Worm (Caenorhabditis elegans) whole organism, young adult: ENCODE measurements around the gene exc-13.

ENCODE experiments used
- B0019.2 ChIP-seq: fragments of 200-800 bp; sonication (Bioruptor generic); conservative IDR thresholded peaks from 2 replicates; pipeline ENCODE4 v1.3.6; 2022; ENCODE audit warnings: missing genetic modification reagents, missing genetic modification characterization, missing compliant biosample characterization
- C17E4.6 ChIP-seq: fragments of 200-800 bp; sonication (Bioruptor generic); IDR thresholded peaks from 2 replicates; pipeline ENCODE4 v1.3.6; 2022; ENCODE audit warnings: missing genetic modification reagents, missing genetic modification characterization, missing compliant biosample characterization
- F10E7.11 ChIP-seq: sonication (generic microtip); optimal IDR thresholded peaks from 2 replicates; lab custom pipeline; 2017; ENCODE audit warnings: mild to moderate bottlenecking, missing genetic modification characterization, moderate library complexity, missing compliant biosample characterization
- F23B12.7 ChIP-seq: sonication (generic microtip); optimal IDR thresholded peaks from 2 replicates; lab custom pipeline; 2017; ENCODE audit warnings: missing genetic modification characterization, mild to moderate bottlenecking, missing compliant biosample characterization, antibody characterized with exemption, moderate library complexity; ENCODE audit not compliant: insufficient read depth
- F57A8.1 ChIP-seq: fragments of 200-800 bp; sonication (Bioruptor generic); optimal IDR thresholded peaks from 2 replicates; lab custom pipeline; 2018; ENCODE audit warnings: mild to moderate bottlenecking, missing genetic modification characterization, moderate library complexity, missing compliant biosample characterization
- K11D2.4 ChIP-seq: fragments of 200-800 bp; sonication (Bioruptor generic); IDR thresholded peaks from 2 replicates; pipeline ENCODE4 v1.3.6; 2022; ENCODE audit warnings: missing genetic modification reagents, missing genetic modification characterization, missing compliant biosample characterization
- T07F8.4 ChIP-seq: sonication (generic microtip); optimal IDR thresholded peaks from 2 replicates; lab custom pipeline; 2016; ENCODE audit warnings: mild to moderate bottlenecking, missing genetic modification characterization, moderate library complexity, missing compliant biosample characterization
- Y95B8A.8 ChIP-seq: fragments of 200-800 bp; sonication (Bioruptor generic); IDR thresholded peaks from 2 replicates; pipeline ENCODE4 v1.3.6; 2022; ENCODE audit warnings: missing genetic modification reagents, missing genetic modification characterization, missing compliant biosample characterization
- athp-1 ChIP-seq: sonication (generic microtip); optimal IDR thresholded peaks from 2 replicates; lab custom pipeline; 2017; ENCODE audit warnings: mild to moderate bottlenecking, missing genetic modification characterization, missing compliant biosample characterization
- attf-3 ChIP-seq: fragments of 200-800 bp; sonication (Bioruptor generic); conservative IDR thresholded peaks from 2 replicates; pipeline ENCODE4 v1.3.6; 2022; ENCODE audit warnings: missing genetic modification reagents, missing genetic modification characterization, missing compliant biosample characterization
- bed-2 ChIP-seq: fragments of 200-800 bp; sonication (Bioruptor generic); IDR thresholded peaks from 2 replicates; pipeline ENCODE4 v1.3.6; 2022; ENCODE audit warnings: missing genetic modification reagents, missing genetic modification characterization, missing compliant biosample characterization
- ccch-3 ChIP-seq: fragments of 200-800 bp; sonication (Bioruptor generic); optimal IDR thresholded peaks from 2 replicates; lab custom pipeline; 2018; ENCODE audit warnings: mild to moderate bottlenecking, missing genetic modification characterization, missing compliant biosample characterization
- ceh-40 ChIP-seq: fragments of 200-800 bp; sonication (Bioruptor generic); IDR thresholded peaks from 2 replicates; pipeline ENCODE4 v1.3.6; 2022; ENCODE audit warnings: missing genetic modification characterization, missing compliant biosample characterization
- dpff-1 ChIP-seq: sonication (generic microtip); optimal IDR thresholded peaks from 2 replicates; lab custom pipeline; 2017; ENCODE audit warnings: mild to moderate bottlenecking, missing genetic modification characterization, missing compliant biosample characterization
- dpl-1 ChIP-seq: fragments of 150-350 bp; optimal IDR thresholded peaks from 2 replicates; lab custom pipeline; 2014; ENCODE audit warnings: missing biosample characterization, missing genetic modification reagents, missing genetic modification characterization
- fkh-3 ChIP-seq: sonication (generic microtip); optimal IDR thresholded peaks from 2 replicates; lab custom pipeline; 2016; ENCODE audit warnings: mild to moderate bottlenecking, missing genetic modification characterization, missing compliant biosample characterization
- him-1 ChIP-seq: sonication (generic microtip); optimal IDR thresholded peaks from 2 replicates; lab custom pipeline; 2016; ENCODE audit warnings: missing genotype, missing genetic modification reagents, missing genetic modification characterization, missing compliant biosample characterization
- lsy-27 ChIP-seq: sonication (generic microtip); optimal IDR thresholded peaks from 2 replicates; lab custom pipeline; 2017; ENCODE audit warnings: missing genetic modification characterization, mild to moderate bottlenecking, missing compliant biosample characterization, antibody characterized with exemption, missing genotype, borderline replicate concordance; ENCODE audit not compliant: insufficient read depth
- mxl-1 ChIP-seq: sonication (generic microtip); optimal IDR thresholded peaks from 2 replicates; lab custom pipeline; 2016; ENCODE audit warnings: missing genetic modification characterization, missing compliant biosample characterization
- nhr-179 ChIP-seq: sonication (generic microtip); optimal IDR thresholded peaks from 2 replicates; lab custom pipeline; 2016; ENCODE audit warnings: mild to moderate bottlenecking, missing genetic modification characterization, missing compliant biosample characterization
- nhr-27 ChIP-seq: fragments of 200-800 bp; sonication (Bioruptor generic); optimal IDR thresholded peaks from 2 replicates; lab custom pipeline; 2018; ENCODE audit warnings: mild to moderate bottlenecking, missing genetic modification characterization, moderate library complexity, missing compliant biosample characterization
- pbrm-1 ChIP-seq: fragments of 200-800 bp; sonication (Bioruptor generic); IDR thresholded peaks from 2 replicates; pipeline ENCODE4 v1.3.6; 2022; ENCODE audit warnings: missing genetic modification reagents, missing genetic modification characterization, missing compliant biosample characterization
- rec-8 ChIP-seq, 2 experiments: sonication (generic microtip); optimal IDR thresholded peaks; 2 replicates each; lab custom pipeline; 2016; ENCODE audit warnings: mild to moderate bottlenecking in 2 of 2, missing genetic modification characterization in 2 of 2, missing genetic modification reagents in 2 of 2, missing genotype in 2 of 2, missing biosample characterization in 1 of 2, missing compliant biosample characterization in 1 of 2, moderate library complexity in 1 of 2
- sdz-38 ChIP-seq: sonication (generic microtip); optimal IDR thresholded peaks from 2 replicates; lab custom pipeline; 2016; ENCODE audit warnings: missing genotype, missing genetic modification characterization, missing compliant biosample characterization
- sea-2 ChIP-seq: fragments of 200-800 bp; sonication (Bioruptor generic); IDR thresholded peaks from 2 replicates; pipeline ENCODE4 v1.3.6; 2022; ENCODE audit warnings: missing genetic modification characterization, missing compliant biosample characterization
- snpc-1.3 ChIP-seq: sonication (generic microtip); optimal IDR thresholded peaks from 2 replicates; lab custom pipeline; 2017; ENCODE audit warnings: missing genetic modification characterization, mild to moderate bottlenecking, missing compliant biosample characterization, antibody characterized with exemption, moderate library complexity, missing genotype, missing genetic modification reagents; ENCODE audit not compliant: insufficient read depth
- tlf-1 ChIP-seq: fragments of 200-800 bp; sonication (Bioruptor generic); optimal IDR thresholded peaks from 2 replicates; lab custom pipeline; 2018; ENCODE audit warnings: mild to moderate bottlenecking, missing genetic modification characterization, missing compliant biosample characterization
- unc-130 ChIP-seq: sonication (generic microtip); optimal IDR thresholded peaks from 2 replicates; lab custom pipeline; 2016; ENCODE audit warnings: missing genetic modification reagents, missing genetic modification characterization, missing compliant biosample characterization
- xnd-1 ChIP-seq: sonication (generic microtip); optimal IDR thresholded peaks from 2 replicates; lab custom pipeline; 2016; ENCODE audit warnings: missing genotype, missing genetic modification reagents, missing genetic modification characterization, missing compliant biosample characterization
- zim-3 ChIP-seq: sonication (generic microtip); optimal IDR thresholded peaks from 2 replicates; lab custom pipeline; 2017; ENCODE audit warnings: mild to moderate bottlenecking, missing genetic modification characterization, moderate library complexity, missing compliant biosample characterization
- ztf-22 ChIP-seq: fragments of 200-800 bp; sonication (Bioruptor generic); optimal IDR thresholded peaks from 2 replicates; lab custom pipeline; 2018; ENCODE audit warnings: mild to moderate bottlenecking, missing genetic modification characterization, moderate library complexity, missing compliant biosample characterization
- ztf-26 ChIP-seq: sonication (generic microtip); optimal IDR thresholded peaks from 2 replicates; lab custom pipeline; 2017; ENCODE audit warnings: missing genetic modification characterization, missing compliant biosample characterization

The exc-13 gene

DNA sequence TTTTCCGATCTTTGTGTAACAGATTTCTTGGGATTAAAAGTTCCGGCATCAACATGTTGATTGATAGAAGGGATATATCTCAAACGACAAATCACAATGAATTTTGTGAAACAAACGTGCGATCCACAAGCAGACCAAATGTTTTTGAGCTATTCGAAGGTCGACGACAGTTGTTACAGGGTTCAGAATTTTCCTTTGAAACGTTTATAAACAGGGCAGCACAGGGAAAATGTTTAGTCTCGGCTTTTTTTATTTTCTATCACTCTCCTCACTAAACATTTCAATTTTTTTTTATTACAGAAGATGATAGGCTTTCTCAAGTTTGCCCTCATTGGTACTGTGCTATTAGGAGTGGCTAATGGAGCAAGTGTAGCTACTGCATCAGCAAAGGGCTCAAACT lies at the start of gene exc-13:
TSS of gene exc-13 (plus strand) at position 301 of the 400 bp plus-strand sequence.
- TF ChIP-seq dpl-1 (GFP tag; lab: Kevin White, UChicago) = no peak
- TF ChIP-seq, all 124 proteins: peak for 0

DNA sequence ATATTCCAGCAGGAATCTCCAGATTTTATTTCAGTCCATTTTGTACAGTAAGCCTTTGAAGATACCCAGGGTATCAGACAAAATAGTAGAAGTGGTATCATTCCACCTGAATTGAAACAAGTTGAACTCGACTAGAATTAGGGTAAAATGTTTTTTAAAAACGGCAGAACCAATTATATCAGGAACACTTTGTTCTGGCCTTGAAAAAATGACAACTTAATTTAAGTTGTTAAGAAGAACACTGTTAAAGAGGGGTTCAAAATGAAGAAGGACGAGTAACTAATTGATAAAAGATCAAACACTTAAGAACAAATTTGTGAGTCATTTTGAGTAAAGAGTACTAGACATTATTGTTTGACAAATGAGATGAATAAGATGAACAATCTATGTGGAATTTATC lies 44.1 kb upstream of the exc-13 start, which contains the start of gene lmd-4:
TSS of gene lmd-4 (minus strand) at position 101 of the 400 bp plus-strand sequence.
- TF ChIP-seq K11D2.4 (GFP tag; lab: Robert Waterston, UW) = no peak
- TF ChIP-seq rec-8 (tag; optimal IDR thresholded peaks at IDR 0.05; lab: Kevin White, UChicago) = no peak
- TF ChIP-seq F23B12.7 = no peak
- TF ChIP-seq dpl-1 (GFP tag; lab: Kevin White, UChicago) = no peak
- TF ChIP-seq dpff-1 = no peak
- no peak for TF ChIP-seq fkh-3 (tag; lab: Kevin White, UChicago)

DNA sequence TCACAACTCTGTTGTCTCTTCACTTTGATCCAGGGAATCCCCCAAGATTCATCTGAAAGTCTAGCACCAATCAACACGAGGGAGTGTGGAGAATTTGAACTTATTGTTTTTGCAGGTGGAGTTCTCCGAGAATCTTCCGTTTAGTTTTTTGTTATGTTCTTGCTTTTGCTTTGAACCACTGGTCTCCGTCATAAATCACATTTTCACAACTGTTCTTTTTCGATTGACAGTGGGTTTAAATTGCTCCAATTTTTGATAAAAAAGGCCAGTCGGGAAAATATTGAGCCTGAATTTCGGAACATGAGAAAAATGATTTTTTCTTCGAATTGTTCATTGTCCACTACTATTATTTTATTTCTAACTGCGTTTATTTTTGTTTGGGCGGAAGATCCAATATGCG lies 43.1 kb upstream of the exc-13 start, which contains the start of gene F10G2.10:
TSS of gene F10G2.10 (plus strand) at position 301 of the 400 bp plus-strand sequence.
- TF ChIP-seq attf-3 (GFP tag; lab: Robert Waterston, UW) (no peak), lsy-27 (no peak), sea-2 (GFP tag; lab: Robert Waterston, UW) (no peak), snpc-1.3 (tag; lab: Kevin White, UChicago) (no peak), B0019.2 (GFP tag; lab: Robert Waterston, UW) (no peak), nhr-179 (no peak), ceh-40 (no peak), Y95B8A.8 (GFP tag; lab: Robert Waterston, UW) (no peak), F10E7.11 (tag; lab: Kevin White, UChicago) (no peak)
- TF ChIP-seq, all 124 proteins: peak for 0

DNA sequence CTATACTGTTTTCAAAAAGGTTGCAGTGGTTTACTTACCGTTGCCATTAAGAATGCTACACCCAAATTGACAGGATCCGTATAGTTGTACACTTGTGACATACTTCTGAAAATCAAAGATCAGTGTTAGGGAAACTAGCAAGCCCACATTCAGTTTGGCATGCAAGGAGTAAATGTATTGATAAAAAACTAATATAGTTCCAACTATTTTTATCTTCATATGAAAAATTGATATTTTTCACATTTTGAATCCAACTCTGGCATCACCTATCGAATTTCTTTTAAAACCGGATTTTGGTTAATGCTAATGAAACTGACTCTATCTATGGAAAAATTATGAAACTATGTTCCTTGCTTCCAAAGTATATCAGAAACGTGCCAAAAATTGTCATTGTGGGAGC lies 39.8 kb upstream of the exc-13 start, which contains the start of gene srx-92:
TSS of gene srx-92 (minus strand) at position 101 of the 400 bp plus-strand sequence.
- no peak for TF ChIP-seq athp-1
- no peak for TF ChIP-seq pbrm-1 (GFP tag; lab: Robert Waterston, UW)
- no peak for TF ChIP-seq mxl-1
- TF ChIP-seq dpff-1 = no peak
- no peak for TF ChIP-seq xnd-1 (tag; lab: Kevin White, UChicago)
- TF ChIP-seq unc-130 (GFP tag; lab: Kevin White, UChicago) = no peak
- TF ChIP-seq ccch-3 (GFP tag; lab: Kevin White, UChicago) = no peak
- no peak for TF ChIP-seq tlf-1 (GFP tag; lab: Kevin White, UChicago)

DNA sequence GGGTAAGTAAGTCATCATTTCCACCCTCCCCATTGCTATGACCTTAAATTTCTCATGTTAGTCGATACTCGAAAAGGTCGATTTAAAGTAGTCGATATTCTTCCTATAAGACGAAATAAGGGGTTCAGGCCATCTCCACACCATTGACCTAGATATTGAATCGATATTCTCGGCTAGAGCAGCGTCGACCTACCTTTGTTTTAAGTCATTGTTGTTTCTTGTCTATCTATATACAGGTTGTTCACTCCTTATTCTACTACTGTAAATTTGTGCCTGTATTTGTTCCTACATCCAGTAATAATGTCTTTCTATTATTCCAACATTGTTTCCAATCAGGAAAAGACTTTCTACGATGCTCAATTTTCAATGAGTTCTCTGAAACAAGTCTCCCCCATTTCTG lies 38.1 kb upstream of the exc-13 start, which contains the start of gene F10G2.4:
TSS of gene F10G2.4 (plus strand) at position 301 of the 400 bp plus-strand sequence.
- TF ChIP-seq attf-3 (GFP tag; lab: Robert Waterston, UW) = no peak
- no peak for TF ChIP-seq ztf-26
- no peak for TF ChIP-seq dpff-1
- no peak for TF ChIP-seq zim-3
- no peak for TF ChIP-seq C17E4.6 (GFP tag; lab: Robert Waterston, UW)
- TF ChIP-seq bed-2 (GFP tag; lab: Robert Waterston, UW) = no peak
- TF ChIP-seq him-1 (tag; lab: Kevin White, UChicago) = no peak
- TF ChIP-seq F57A8.1 (GFP tag; lab: Kevin White, UChicago) = no peak
- TF ChIP-seq sdz-38 (tag; lab: Kevin White, UChicago) = no peak
- TF ChIP-seq B0019.2 (GFP tag; lab: Robert Waterston, UW) = no peak
- TF ChIP-seq T07F8.4 (tag; lab: Kevin White, UChicago) = no peak
- TF ChIP-seq xnd-1 (tag; lab: Kevin White, UChicago) = no peak
- no peak for TF ChIP-seq ztf-22 (GFP tag; lab: Kevin White, UChicago)
- TF ChIP-seq nhr-27 (tag; lab: Kevin White, UChicago) = no peak
- TF ChIP-seq, all 124 proteins: peak for 0
